Fruit fly (Drosophila melanogaster): ENCODE measurements around the gene CG3698.
A peak's percentile ranks its signal among the peaks of the same experiment; 100 is the strongest.

The CG3698 gene

dm6 chr3L:20809088-20809999 is 11.2 kb upstream of the CG3698 start, which contains the start of the genes CG3634 and HIPP1 (continued):
- TF ChIP-seq CG6175 (GFP tag; IDR thresholded peaks at IDR 0.05) (no peak), kay (GFP tag; optimal IDR thresholded peaks at IDR 0.05) (no peak), cg (GFP tag; optimal IDR thresholded peaks at IDR 0.05) (no peak), CG6689 (GFP tag; IDR thresholded peaks at IDR 0.05) (0 out of 2 replicates have a peak, but pooled peaks have one; percentile 5), CG18599 (GFP tag; optimal IDR thresholded peaks at IDR 0.05) (no peak), nmo (GFP tag; optimal IDR thresholded peaks at IDR 0.05) (peak; percentile 62), CG12299 (tag; optimal IDR thresholded peaks at IDR 0.05) (no peak), E2f1 (GFP tag; IDR thresholded peaks at IDR 0.05) (no peak), ab (GFP tag; optimal IDR thresholded peaks at IDR 0.05) (no peak), sqz (GFP tag; optimal IDR thresholded peaks at IDR 0.05) (no peak), row (GFP tag; IDR thresholded peaks at IDR 0.05) (peak; percentile 84), CG11247 (GFP tag; IDR thresholded peaks at IDR 0.05) (no peak), Hmr (GFP tag; optimal IDR thresholded peaks at IDR 0.05) (no peak), Oli (tag; optimal IDR thresholded peaks at IDR 0.05) (no peak), Scr (GFP tag; IDR thresholded peaks at IDR 0.05; ENCODE audit: partially characterized antibody) (peak; percentile 75), tx (GFP tag; optimal IDR thresholded peaks at IDR 0.05) (no peak), CG17829 (tag; optimal IDR thresholded peaks at IDR 0.05) (peak; percentile 31), Elba2 (GFP tag; optimal IDR thresholded peaks at IDR 0.05) (no peak), vvl (GFP tag; IDR thresholded peaks at IDR 0.05) (no peak), CG12659 (GFP tag; optimal IDR thresholded peaks at IDR 0.05) (peak; percentile 57), otp (GFP tag; IDR thresholded peaks at IDR 0.05) (no peak), sug (tag; optimal IDR thresholded peaks at IDR 0.05) (no peak), CG31224 (GFP tag; IDR thresholded peaks at IDR 0.05) (no peak), sd (tag; optimal IDR thresholded peaks at IDR 0.05) (no peak), gfzf (GFP tag; optimal IDR thresholded peaks at IDR 0.05) (peak; percentile 83), insv (GFP tag; optimal IDR thresholded peaks at IDR 0.05) (no peak), bigmax (GFP tag; optimal IDR thresholded peaks at IDR 0.05) (no peak), pros (GFP tag; optimal IDR thresholded peaks at IDR 0.05) (no peak), CG9876 (GFP tag; optimal IDR thresholded peaks at IDR 0.05) (no peak), CG12391 (tag; optimal IDR thresholded peaks at IDR 0.05) (peak; percentile 54), pan (optimal IDR thresholded peaks at IDR 0.05) (no peak), pan (GFP tag; optimal IDR thresholded peaks at IDR 0.05 in 1 of 2, IDR thresholded peaks at IDR 0.05 in 1 of 2) (peak in 1 of 2 experiments; percentile 21), luna (GFP tag; optimal IDR thresholded peaks at IDR 0.05) (no peak), Ada2b (GFP tag; IDR thresholded peaks at IDR 0.05) (no peak), Doc3 (GFP tag; IDR thresholded peaks at IDR 0.05; ENCODE audit: partially characterized antibody) (peak; percentile 50; the same call in 1 of the 3 replicates), Jarid2 (GFP tag; optimal IDR thresholded peaks at IDR 0.05) (no peak), CG2889 (GFP tag; IDR thresholded peaks at IDR 0.05) (no peak), Camta (GFP tag; optimal IDR thresholded peaks at IDR 0.05) (no peak), CG7556 (GFP tag; optimal IDR thresholded peaks at IDR 0.05) (no peak), CG8290 (GFP tag; optimal IDR thresholded peaks at IDR 0.05) (peak; percentile 3), CG8290 (tag; optimal IDR thresholded peaks at IDR 0.05) (no peak), HLH3B (GFP tag; IDR thresholded peaks at IDR 0.05) (no peak), wdn (GFP tag; IDR thresholded peaks at IDR 0.05) (no peak), CG11504 (tag; optimal IDR thresholded peaks at IDR 0.05) (no peak), CG43689 (GFP tag; IDR thresholded peaks at IDR 0.05) (no peak), org-1 (GFP tag; optimal IDR thresholded peaks at IDR 0.05) (no peak), CG10654 (GFP tag; optimal IDR thresholded peaks at IDR 0.05) (no peak), zfh1 (GFP tag; IDR thresholded peaks at IDR 0.05) (no peak), pum (GFP tag; optimal IDR thresholded peaks at IDR 0.05) (no peak), ase (GFP tag; IDR thresholded peaks at IDR 0.05) (no peak)

All from whole organism, embryonic.